Worm (Caenorhabditis elegans): ENCODE data around the gene iff-2.

ce11 chrII:8561227-8561626, at the start of gene iff-2:
- peak; percentile 98 for TF ChIP-seq lin-15B (tag; optimal IDR thresholded peaks at IDR 0.05)
- peak; percentile 14 to 100 for TF ChIP-seq unc-62 (GFP tag; optimal IDR thresholded peaks at IDR 0.05 in 1 of 2)
- TF ChIP-seq unc-62 (tag; optimal IDR thresholded peaks at IDR 0.05) = peak; percentile 51
- peak; percentile 99 for TF ChIP-seq fkh-10 (GFP tag; optimal IDR thresholded peaks at IDR 0.05)
- peak; percentile 99 for TF ChIP-seq mep-1 (tag; optimal IDR thresholded peaks at IDR 0.05)
- TF ChIP-seq nhr-237 (tag; optimal IDR thresholded peaks at IDR 0.05) = peak; percentile 83
- TF ChIP-seq nhr-11 (tag; optimal IDR thresholded peaks at IDR 0.05) = peak; percentile 100
- peak; percentile 96 for TF ChIP-seq pha-4 (GFP tag; IDR thresholded peaks at IDR 0.05)
- TF ChIP-seq pha-4 (tag; optimal IDR thresholded peaks at IDR 0.05) = no peak
- peak; percentile 97 for TF ChIP-seq dpl-1 (GFP tag; optimal IDR thresholded peaks at IDR 0.05)
- peak; percentile 97 for TF ChIP-seq jun-1 (tag; optimal IDR thresholded peaks at IDR 0.05)
- peak; percentile 99 for TF ChIP-seq lin-13 (GFP tag; optimal IDR thresholded peaks at IDR 0.05)
